Worm (Caenorhabditis elegans): ENCODE measurements around the gene lido-12.

ce11 chrII:2967064-2967463 is 38.5 kb upstream of the lido-12 start:
- TF ChIP-seq hmg-1.1 (GFP tag; IDR thresholded peaks at IDR 0.05) (0 out of 2 replicates have a peak, but pooled peaks have one; percentile 10), F44E2.7 (GFP tag; IDR thresholded peaks at IDR 0.05) (no peak), set-16 (GFP tag; IDR thresholded peaks at IDR 0.05) (no peak), R02D3.7 (tag; optimal IDR thresholded peaks at IDR 0.05) (no peak), nhr-77 (tag; optimal IDR thresholded peaks at IDR 0.05) (no peak), ztf-11 (tag; optimal IDR thresholded peaks at IDR 0.05) (no peak), T20F7.1 (GFP tag; optimal IDR thresholded peaks at IDR 0.05) (no peak), mdl-1 (tag; optimal IDR thresholded peaks at IDR 0.05) (no peak), vab-7 (GFP tag; IDR thresholded peaks at IDR 0.05) (no peak), nhr-28 (tag; optimal IDR thresholded peaks at IDR 0.05) (no peak)

Measured in whole organism, L4 larva.